Fruit fly (Drosophila melanogaster) whole organism: ENCODE measurements around the gene Bhmt.

ENCODE experiments used
- CG8478 ChIP-seq: fragments of >200 bp; optimal IDR thresholded peaks from 2 replicates; lab custom pipeline; 2018; ENCODE audit warnings: inconsistent platforms
- EcR ChIP-seq, 2 experiments: fragments of >200 bp; optimal IDR thresholded peaks; 2 replicates each; lab custom pipeline; 2017; ENCODE audit warnings: missing biosample characterization in 2 of 2, missing genetic modification characterization in 2 of 2, missing genetic modification reagents in 2 of 2
- pan ChIP-seq: fragments of >200 bp; optimal IDR thresholded peaks from 2 replicates; lab custom pipeline; 2017
- psq ChIP-seq: fragments of >200 bp; optimal IDR thresholded peaks from 2 replicates; lab custom pipeline; 2017
- usp ChIP-seq: fragments of >200 bp; optimal IDR thresholded peaks from 2 replicates; lab custom pipeline; 2017; ENCODE audit warnings: missing biosample characterization, missing genetic modification characterization, mixed read lengths

DNA sequence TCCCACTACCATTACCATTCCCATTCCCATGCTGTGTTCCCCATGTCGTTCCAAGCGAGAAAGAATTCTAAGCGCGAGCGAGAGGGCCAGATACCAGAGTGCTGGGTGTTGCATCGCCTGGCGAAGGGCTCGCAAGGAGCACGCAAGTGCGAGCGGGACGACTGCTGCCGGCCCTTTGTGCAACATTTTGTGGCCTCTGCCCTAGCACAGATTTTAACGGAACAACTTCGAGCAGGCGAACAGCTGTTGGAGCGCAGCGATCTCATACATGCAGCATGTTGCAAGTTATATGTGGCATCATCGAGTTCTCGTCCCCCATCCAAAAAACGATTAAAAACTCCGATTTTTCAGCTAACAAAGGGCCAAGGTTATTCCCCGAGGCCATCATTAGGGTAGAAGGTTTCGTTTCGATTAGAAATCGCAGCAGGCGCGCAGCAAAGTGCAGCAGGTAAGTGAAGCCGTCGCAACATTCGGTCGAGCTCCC is 9.6 kb downstream of the Bhmt start:
- TF ChIP-seq usp (GFP tag; lab: Kevin White, UChicago): no peak
- no peak for TF ChIP-seq pan (lab: Kevin White, UChicago)
- no peak for TF ChIP-seq psq (lab: Kevin White, UChicago)
- peak in 1 of 2 experiments; percentile 78 for TF ChIP-seq EcR (GFP tag; optimal IDR thresholded peaks at IDR 0.05; lab: Kevin White, UChicago)
- TF ChIP-seq CG8478: peak; percentile 22
